Worm (Caenorhabditis elegans) whole organism, early embryonic: ENCODE measurements around the gene mthf-1.

Experiments used
- B0310.2 ChIP-seq: sonication (generic microtip); optimal IDR thresholded peaks from 2 replicates; lab custom pipeline; 2016; ENCODE audit warnings: mild to moderate bottlenecking, missing genetic modification characterization, missing compliant biosample characterization
- F13C5.2 ChIP-seq: sonication (generic microtip); optimal IDR thresholded peaks from 2 replicates; lab custom pipeline; 2017; ENCODE audit warnings: mild to moderate bottlenecking, missing genetic modification characterization, inconsistent platforms, missing compliant biosample characterization
- aly-1 ChIP-seq: sonication (generic microtip); optimal IDR thresholded peaks from 2 replicates; lab custom pipeline; 2016; ENCODE audit warnings: missing genetic modification characterization, missing compliant biosample characterization
- ama-1 ChIP-seq: fragments of 150-350 bp; optimal IDR thresholded peaks from 2 replicates; lab custom pipeline; 2014
- ceh-13 ChIP-seq: fragments of 200-800 bp; sonication (Bioruptor generic); optimal IDR thresholded peaks from 2 replicates; lab custom pipeline; 2018; ENCODE audit warnings: mild to moderate bottlenecking, missing genetic modification characterization, missing compliant biosample characterization
- ceh-36 ChIP-seq: sonication (generic microtip); optimal IDR thresholded peaks from 2 replicates; lab custom pipeline; 2016; ENCODE audit warnings: missing genetic modification characterization, inconsistent platforms, missing compliant biosample characterization
- ets-7 ChIP-seq: sonication (generic microtip); optimal IDR thresholded peaks from 2 replicates; lab custom pipeline; 2016; ENCODE audit warnings: missing genotype, missing genetic modification characterization, missing compliant biosample characterization
- flt-1 ChIP-seq: fragments of 200-800 bp; sonication (Bioruptor generic); IDR thresholded peaks from 2 replicates; pipeline ENCODE4 v1.3.6; 2022; ENCODE audit warnings: missing genetic modification characterization, missing compliant biosample characterization
- hmbx-1 ChIP-seq: sonication (generic microtip); optimal IDR thresholded peaks from 2 replicates; lab custom pipeline; 2016; ENCODE audit warnings: mild to moderate bottlenecking, missing genetic modification characterization, missing compliant biosample characterization
- hmg-4 ChIP-seq: fragments of 200-800 bp; sonication (Bioruptor generic); optimal IDR thresholded peaks from 2 replicates; lab custom pipeline; 2018; ENCODE audit warnings: mild to moderate bottlenecking, missing genetic modification characterization, missing compliant biosample characterization
- hnd-1 ChIP-seq: sonication (generic microtip); optimal IDR thresholded peaks from 2 replicates; lab custom pipeline; 2016; ENCODE audit warnings: missing genetic modification characterization, missing compliant biosample characterization
- pes-1 ChIP-seq: fragments of 200-800 bp; sonication (Bioruptor generic); IDR thresholded peaks from 2 replicates; pipeline ENCODE4 v1.3.6; 2022; ENCODE audit warnings: missing genetic modification reagents, missing genetic modification characterization, missing compliant biosample characterization
- scrt-1 ChIP-seq: fragments of 200-800 bp; sonication (Bioruptor generic); IDR thresholded peaks from 2 replicates; pipeline ENCODE4 v1.3.6; 2022; ENCODE audit warnings: missing genetic modification characterization, missing compliant biosample characterization
- sea-1 ChIP-seq: fragments of 200-800 bp; sonication (Bioruptor generic); conservative IDR thresholded peaks from 2 replicates; pipeline ENCODE4 v1.3.6; 2022; ENCODE audit warnings: missing genetic modification characterization, missing compliant biosample characterization
- tbx-11 ChIP-seq: fragments of 200-800 bp; sonication (Bioruptor generic); IDR thresholded peaks from 2 replicates; pipeline ENCODE4 v1.3.6; 2022; ENCODE audit warnings: missing genetic modification characterization, missing compliant biosample characterization
- tbx-37 ChIP-seq: fragments of 200-800 bp; sonication (Bioruptor generic); conservative IDR thresholded peaks from 2 replicates; pipeline ENCODE4 v1.3.6; 2022; ENCODE audit warnings: missing genetic modification reagents, missing genetic modification characterization, missing compliant biosample characterization
- tra-4 ChIP-seq: sonication (generic microtip); optimal IDR thresholded peaks from 2 replicates; lab custom pipeline; 2017; ENCODE audit warnings: missing genetic modification characterization, missing compliant biosample characterization

mthf-1 gene

ce11 chrII:7777320-7777978, at the start of gene mthf-1:
Gene mthf-1, minus strand, starts transcription at chrII:7777823.
- TF ChIP-seq tbx-37 (no peak), ceh-36 (tag; lab: Kevin White, UChicago) (no peak), hmbx-1 (tag; lab: Kevin White, UChicago) (no peak), aly-1 (no peak), hnd-1 (tag; lab: Kevin White, UChicago) (no peak), ama-1 (lab: Kevin White, UChicago) (no peak), tra-4 (tag; lab: Kevin White, UChicago) (no peak)

ce11 chrII:7825107-7825506, 47.5 kb upstream of the mthf-1 start, which contains the start of gene srw-62:
Gene srw-62, plus strand, starts transcription at chrII:7825407.
- TF ChIP-seq sea-1 (GFP tag; lab: Robert Waterston, UW) (no peak), ceh-13 (GFP tag; lab: Kevin White, UChicago) (no peak), pes-1 (GFP tag; lab: Robert Waterston, UW) (no peak)

- TF ChIP-seq hmbx-1 (tag; lab: Kevin White, UChicago): no peak
Measured at ce11 chrII:7822454-7822853, 44.8 kb upstream of the mthf-1 start, which contains the start of gene irld-47. Gene irld-47, minus strand, starts transcription at chrII:7822554.

ce11 chrII:7819359-7819758, 41.7 kb upstream of the mthf-1 start:
- TF ChIP-seq ceh-36 (tag; lab: Kevin White, UChicago): no peak
- TF ChIP-seq scrt-1: no peak
- no peak for TF ChIP-seq hnd-1 (tag; lab: Kevin White, UChicago)
- TF ChIP-seq ets-7 (tag; lab: Kevin White, UChicago): no peak
- TF ChIP-seq tbx-11 (GFP tag; lab: Robert Waterston, UW): no peak
- TF ChIP-seq ceh-13 (GFP tag; lab: Kevin White, UChicago): no peak
- no peak for TF ChIP-seq hmbx-1 (tag; lab: Kevin White, UChicago)
- TF ChIP-seq tra-4 (tag; lab: Kevin White, UChicago): no peak
- no peak for TF ChIP-seq ama-1 (lab: Kevin White, UChicago)

- TF ChIP-seq ets-7 (tag; lab: Kevin White, UChicago) (no peak), ama-1 (lab: Kevin White, UChicago) (no peak), flt-1 (no peak), B0310.2 (tag; lab: Kevin White, UChicago) (no peak), F13C5.2 (no peak), tbx-37 (no peak), hmg-4 (GFP tag; lab: Kevin White, UChicago) (no peak), tbx-11 (GFP tag; lab: Robert Waterston, UW) (no peak)
Measured at ce11 chrII:7817580-7817979, 40.0 kb upstream of the mthf-1 start.

- no peak for TF ChIP-seq ets-7 (tag; lab: Kevin White, UChicago)
- TF ChIP-seq ceh-13 (GFP tag; lab: Kevin White, UChicago): no peak
- no peak for TF ChIP-seq pes-1 (GFP tag; lab: Robert Waterston, UW)
- no peak for TF ChIP-seq sea-1 (GFP tag; lab: Robert Waterston, UW)
- no peak for TF ChIP-seq hnd-1 (tag; lab: Kevin White, UChicago)
- no peak for TF ChIP-seq ama-1 (lab: Kevin White, UChicago)
- TF ChIP-seq scrt-1: no peak
- no peak for TF ChIP-seq F13C5.2
- no peak for TF ChIP-seq aly-1
- no peak for TF ChIP-seq ceh-36 (tag; lab: Kevin White, UChicago)
- TF ChIP-seq flt-1: no peak
- no peak for TF ChIP-seq B0310.2 (tag; lab: Kevin White, UChicago)
- no peak for TF ChIP-seq hmg-4 (GFP tag; lab: Kevin White, UChicago)
- no peak for TF ChIP-seq tra-4 (tag; lab: Kevin White, UChicago)
Measured at ce11 chrII:7816163-7816776, 38.6 kb upstream of the mthf-1 start, which contains the start of gene cki-2. Gene cki-2, plus strand, starts transcription at chrII:7816499.

- no peak for TF ChIP-seq aly-1
- TF ChIP-seq ets-7 (tag; lab: Kevin White, UChicago): peak; percentile 83
Measured at ce11 chrII:7815406-7815805, 37.8 kb upstream of the mthf-1 start.

- no peak for TF ChIP-seq ets-7 (tag; lab: Kevin White, UChicago)
Measured at ce11 chrII:7814915-7815314, 37.3 kb upstream of the mthf-1 start.

ce11 chrII:7814215-7814614, 36.6 kb upstream of the mthf-1 start:
- no peak for TF ChIP-seq hmbx-1 (tag; lab: Kevin White, UChicago)
- TF ChIP-seq hmg-4 (GFP tag; lab: Kevin White, UChicago): peak; percentile 52
